Fruit fly (Drosophila melanogaster): Measurements from ENCODE around the gene CG46460.

dm6 chr3L:4229365-4229967 is 2.4 kb upstream of the CG46460 start:
- no peak for TF ChIP-seq CG8478 (optimal IDR thresholded peaks at IDR 0.05)
- no peak for TF ChIP-seq CTCF (optimal IDR thresholded peaks at IDR 0.05)
